Worm (Caenorhabditis elegans) whole organism, L2 larva: ENCODE results near the gene C25H3.7.

Source experiments
- ama-1 ChIP-seq: fragments of 150-350 bp; optimal IDR thresholded peaks from 2 replicates; lab custom pipeline; 2018; ENCODE audit warnings: inconsistent platforms
- blmp-1 ChIP-seq: sonication (generic microtip); optimal IDR thresholded peaks from 2 replicates; lab custom pipeline; 2017; ENCODE audit warnings: missing genetic modification characterization, mild to moderate bottlenecking, missing compliant biosample characterization, antibody characterized with exemption, moderate library complexity; ENCODE audit not compliant: insufficient read depth
- ceh-16 ChIP-seq: fragments of 150-350 bp; optimal IDR thresholded peaks from 2 replicates; lab custom pipeline; 2014; ENCODE audit warnings: missing biosample characterization, missing genetic modification characterization
- ceh-82 ChIP-seq: fragments of 150-350 bp; optimal IDR thresholded peaks from 2 replicates; lab custom pipeline; 2014; ENCODE audit warnings: missing biosample characterization, missing genetic modification characterization
- lin-11 ChIP-seq: fragments of 150-350 bp; sonication (generic microtip); optimal IDR thresholded peaks from 2 replicates; lab custom pipeline; 2014; ENCODE audit warnings: missing biosample characterization, missing genetic modification characterization, inconsistent platforms, mixed read lengths
- lin-13 ChIP-seq: fragments of 150-350 bp; optimal IDR thresholded peaks from 2 replicates; lab custom pipeline; 2014; ENCODE audit warnings: missing biosample characterization, missing genetic modification reagents, missing genetic modification characterization
- lin-39 ChIP-seq: fragments of 150-350 bp; optimal IDR thresholded peaks from 2 replicates; lab custom pipeline; 2014; ENCODE audit warnings: missing biosample characterization, missing genetic modification reagents, missing genetic modification characterization
- nhr-11 ChIP-seq: fragments of 150-350 bp; optimal IDR thresholded peaks from 2 replicates; lab custom pipeline; 2014; ENCODE audit warnings: missing biosample characterization, missing genetic modification characterization

ce11 chrII:5649236-5650004 is 19.3 kb downstream of the C25H3.7 start, which contains the start of the genes sam-4, F59E12.17 and zyg-1:
- TF ChIP-seq nhr-11 (no peak), ceh-82 (tag; lab: Kevin White, UChicago) (no peak), lin-13 (GFP tag; lab: Kevin White, UChicago) (no peak), blmp-1 (tag; lab: Kevin White, UChicago) (no peak), ama-1 (lab: Kevin White, UChicago) (no peak), lin-11 (tag; lab: Kevin White, UChicago) (no peak), ceh-16 (tag; lab: Kevin White, UChicago) (no peak), lin-39 (no peak)
